Fruit fly (Drosophila melanogaster): ENCODE data around the gene CG13862.
A peak's percentile ranks its signal among the peaks of the same experiment; 100 is the strongest.

CG13862 gene

DNA sequence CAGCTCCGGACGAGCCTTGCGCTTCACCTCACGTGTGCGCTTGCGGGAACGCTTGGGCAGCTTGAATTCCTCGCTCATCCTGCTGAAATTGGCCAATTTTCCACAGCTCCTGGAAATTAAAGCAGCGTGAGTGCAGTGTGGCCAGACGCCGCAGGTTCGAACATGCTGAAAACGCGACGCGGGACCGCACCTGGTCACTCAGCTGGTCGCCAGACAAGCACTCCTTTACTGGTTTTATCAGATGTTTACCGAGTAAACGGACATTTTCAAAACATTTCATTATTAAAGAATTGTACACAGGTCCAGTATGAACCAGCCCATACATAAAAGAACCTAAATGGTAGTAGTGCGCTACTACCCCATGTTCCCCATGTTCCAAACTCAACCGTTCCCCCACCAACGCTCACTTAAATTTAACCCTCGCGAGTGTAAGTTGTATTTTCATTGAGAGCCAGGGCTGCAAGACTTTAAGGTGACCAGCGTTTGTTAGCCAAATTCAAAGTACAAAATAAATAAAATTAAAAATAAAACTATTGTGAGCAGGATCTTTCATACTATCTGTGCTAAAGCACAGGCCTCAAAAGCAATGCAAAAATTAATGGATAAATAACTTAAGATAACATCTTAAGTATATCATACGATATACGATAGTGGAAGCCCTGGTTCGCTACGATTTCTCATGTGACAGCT is 30.6 kb downstream of the CG13862 start, which contains the start of the genes JMJD6, CG7071 and Muted (continued):
- TF ChIP-seq Hr39 (GFP tag; optimal IDR thresholded peaks at IDR 0.05) (peak; percentile 89), CG4318 (GFP tag; optimal IDR thresholded peaks at IDR 0.05) (peak; percentile 78), achi (GFP tag; optimal IDR thresholded peaks at IDR 0.05) (peak; percentile 96), Met (GFP tag; optimal IDR thresholded peaks at IDR 0.05) (peak; percentile 91), esn (GFP tag; optimal IDR thresholded peaks at IDR 0.05) (peak; percentile 92), lz (GFP tag; optimal IDR thresholded peaks at IDR 0.05) (peak; percentile 93), Blimp-1 (GFP tag; optimal IDR thresholded peaks at IDR 0.05) (peak; percentile 60), svp (GFP tag) (peak; percentile 92), vri (GFP tag; optimal IDR thresholded peaks at IDR 0.05) (peak; percentile 79), Hr4 (GFP tag; optimal IDR thresholded peaks at IDR 0.05) (peak; percentile 92), CG32006 (GFP tag; optimal IDR thresholded peaks at IDR 0.05) (peak; percentile 85), CG8632 (GFP tag; optimal IDR thresholded peaks at IDR 0.05) (peak; percentile 75), net (GFP tag; optimal IDR thresholded peaks at IDR 0.05) (peak; percentile 80), pdm3 (GFP tag; optimal IDR thresholded peaks at IDR 0.05) (peak; percentile 90), Eip75B (GFP tag; optimal IDR thresholded peaks at IDR 0.05) (peak; percentile 88), CG11902 (GFP tag; optimal IDR thresholded peaks at IDR 0.05) (peak; percentile 78)

DNA sequence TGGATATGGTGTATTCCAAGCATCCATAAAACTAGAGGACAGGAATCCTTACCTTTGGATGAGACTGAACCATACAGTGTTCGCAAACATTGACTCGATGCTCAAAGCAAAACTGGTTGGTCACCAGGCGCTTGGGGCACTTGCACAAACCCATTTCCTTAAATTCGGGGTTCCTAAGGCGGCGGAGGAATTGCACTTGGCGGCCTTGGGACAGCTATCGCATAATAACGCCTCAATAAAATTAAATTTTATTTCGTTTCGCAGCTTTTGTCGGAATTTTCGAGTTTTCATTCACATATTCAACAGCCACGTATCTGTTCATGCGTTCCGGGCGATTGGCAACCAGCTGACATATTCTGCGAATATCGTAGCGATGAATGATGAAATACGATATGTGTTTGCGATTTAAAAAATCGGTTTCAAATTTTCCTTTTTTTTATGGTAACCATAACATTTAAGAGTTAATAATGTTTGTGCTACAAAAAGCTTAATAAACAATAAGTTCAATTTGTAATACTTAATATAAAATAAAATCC is 33.9 kb downstream of the CG13862 start, which contains the start of gene CG5382:
CG5382 (minus strand) TSS at position 324 of the 536 bp plus-strand sequence.
- TF ChIP-seq CG8632 (GFP tag; optimal IDR thresholded peaks at IDR 0.05): no peak
- no peak for TF ChIP-seq CG6854 (GFP tag; optimal IDR thresholded peaks at IDR 0.05)
- no peak for TF ChIP-seq dac (GFP tag; optimal IDR thresholded peaks at IDR 0.05)
- no peak for TF ChIP-seq CG11762 (GFP tag; optimal IDR thresholded peaks at IDR 0.05; ENCODE audit: insufficient read depth)
- no peak for TF ChIP-seq CG11902 (GFP tag; optimal IDR thresholded peaks at IDR 0.05)
- no peak for TF ChIP-seq Sox15 (GFP tag; optimal IDR thresholded peaks at IDR 0.05)
- no peak for TF ChIP-seq salr (GFP tag; optimal IDR thresholded peaks at IDR 0.05)
- no peak for TF ChIP-seq CG15336 (GFP tag; IDR thresholded peaks at IDR 0.05)
- no peak for TF ChIP-seq CG6808 (GFP tag; optimal IDR thresholded peaks at IDR 0.05)
- TF ChIP-seq dsx (GFP tag; optimal IDR thresholded peaks at IDR 0.05; ENCODE audit: poor library complexity, severe bottlenecking): no peak
- no peak for TF ChIP-seq CG8319 (GFP tag; optimal IDR thresholded peaks at IDR 0.05)
- TF ChIP-seq Hr39 (GFP tag; optimal IDR thresholded peaks at IDR 0.05): no peak
- no peak for TF ChIP-seq Eip93F (GFP tag; optimal IDR thresholded peaks at IDR 0.05)
- TF ChIP-seq Sox14 (GFP tag; optimal IDR thresholded peaks at IDR 0.05): no peak
- no peak for TF ChIP-seq fkh (GFP tag; optimal IDR thresholded peaks at IDR 0.05)
- no peak for TF ChIP-seq Hr38 (GFP tag; optimal IDR thresholded peaks at IDR 0.05)

DNA sequence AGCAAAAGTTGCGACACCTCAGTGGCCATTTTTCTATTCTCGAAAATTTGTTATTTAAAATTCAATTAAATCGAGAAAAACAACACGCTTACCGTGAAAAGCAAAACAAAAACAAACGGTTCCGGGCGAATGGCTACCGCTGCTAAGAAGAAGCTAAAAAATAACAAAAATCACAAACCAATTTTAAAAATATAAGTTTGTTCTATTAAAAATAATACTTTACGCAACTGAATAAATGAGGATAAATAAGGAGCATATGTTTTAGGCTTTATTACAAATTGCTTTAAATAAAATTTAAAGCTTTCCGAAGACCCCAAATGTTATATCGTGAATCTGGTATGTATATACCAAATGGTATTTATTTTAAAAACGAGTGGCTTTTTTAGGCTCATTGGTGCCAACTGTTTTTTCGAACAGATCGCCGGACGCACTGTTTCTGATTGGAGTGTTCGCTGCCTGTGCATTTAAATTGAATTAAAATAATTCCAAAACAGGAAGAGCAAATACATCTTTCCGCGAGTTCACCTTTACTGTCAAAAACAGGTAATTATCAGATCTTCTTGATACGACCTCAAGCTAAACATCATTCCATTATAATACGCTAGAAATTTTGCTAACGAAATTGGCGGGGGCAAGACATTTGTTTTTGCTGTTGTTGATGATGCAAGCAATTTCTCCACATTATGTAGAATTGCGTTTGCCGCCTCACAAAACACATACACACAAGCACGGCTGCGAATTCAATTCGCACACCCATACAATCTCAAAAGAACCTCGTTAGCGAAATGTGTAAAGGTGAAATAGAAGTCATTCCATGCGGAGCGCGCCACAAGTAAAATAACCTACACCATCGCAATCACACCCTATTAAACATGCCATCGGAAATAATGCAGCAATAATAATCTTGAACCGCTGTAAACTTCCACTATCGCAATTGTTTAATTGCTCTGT is 35.6 kb downstream of the CG13862 start, which contains the start of the genes Polr3F and PyK:
Polr3F (minus strand) TSS at position 248 of the 951 bp plus-strand sequence.
PyK (plus strand) TSS at position 411 of the 951 bp plus-strand sequence.
- TF ChIP-seq CG6808 (GFP tag; optimal IDR thresholded peaks at IDR 0.05) (peak; percentile 59), Blimp-1 (GFP tag; optimal IDR thresholded peaks at IDR 0.05) (no peak), CG6163 (GFP tag; IDR thresholded peaks at IDR 0.05) (peak; percentile 67; the same call in 2 of the 3 replicates), Eip75B (GFP tag; optimal IDR thresholded peaks at IDR 0.05) (peak; percentile 16), CG11902 (GFP tag; optimal IDR thresholded peaks at IDR 0.05) (no peak), CG3919 (GFP tag; optimal IDR thresholded peaks at IDR 0.05) (no peak), Hr4 (GFP tag; optimal IDR thresholded peaks at IDR 0.05) (peak; percentile 49), topi (GFP tag; optimal IDR thresholded peaks at IDR 0.05) (peak; percentile 39), eg (GFP tag; IDR thresholded peaks at IDR 0.05) (peak; percentile 72), Gug (GFP tag; IDR thresholded peaks at IDR 0.05) (no peak), CG6854 (GFP tag; optimal IDR thresholded peaks at IDR 0.05) (no peak), CG10631 (GFP tag; optimal IDR thresholded peaks at IDR 0.05) (no peak), dsx (GFP tag; optimal IDR thresholded peaks at IDR 0.05; ENCODE audit: poor library complexity, severe bottlenecking) (peak; percentile 16), net (GFP tag; optimal IDR thresholded peaks at IDR 0.05) (no peak), svp (GFP tag) (peak; percentile 57), spab (GFP tag; optimal IDR thresholded peaks at IDR 0.05) (no peak), fd85E (GFP tag; optimal IDR thresholded peaks at IDR 0.05) (no peak), esn (GFP tag; optimal IDR thresholded peaks at IDR 0.05) (peak; percentile 46), Hr39 (GFP tag; optimal IDR thresholded peaks at IDR 0.05) (peak; percentile 20), Lpt (GFP tag; optimal IDR thresholded peaks at IDR 0.05) (no peak), salr (GFP tag; optimal IDR thresholded peaks at IDR 0.05) (no peak), achi (GFP tag; optimal IDR thresholded peaks at IDR 0.05) (peak; percentile 12), CG3032 (tag; optimal IDR thresholded peaks at IDR 0.05) (peak; percentile 41), Eip93F (GFP tag; optimal IDR thresholded peaks at IDR 0.05) (no peak), CG10669 (GFP tag; optimal IDR thresholded peaks at IDR 0.05) (peak; percentile 47), CG15336 (GFP tag; IDR thresholded peaks at IDR 0.05) (peak; percentile 58), CG4318 (GFP tag; optimal IDR thresholded peaks at IDR 0.05) (no peak), Ets96B (tag; optimal IDR thresholded peaks at IDR 0.05) (peak; percentile 51)

All from whole organism, prepupa.